Worm (Caenorhabditis elegans) whole organism, mixed stage, embryonic: ENCODE data around the gene tbx-34.

ENCODE experiments used
- bed-3 ChIP-seq: fragments of 200-800 bp; sonication (Bioruptor generic); optimal IDR thresholded peaks from 3 replicates; lab custom pipeline; 2018; ENCODE audit warnings: mild to moderate bottlenecking, missing genetic modification characterization, moderate library complexity, missing compliant biosample characterization
- blmp-1 ChIP-seq: fragments of 150-350 bp; optimal IDR thresholded peaks from 2 replicates; lab custom pipeline; 2014; ENCODE audit warnings: missing biosample characterization, missing genetic modification characterization
- ceh-43 ChIP-seq: fragments of 200-800 bp; sonication (Bioruptor generic); optimal IDR thresholded peaks from 2 replicates; lab custom pipeline; 2018; ENCODE audit warnings: mild to moderate bottlenecking, missing genetic modification characterization, moderate library complexity, missing compliant biosample characterization
- flh-1 ChIP-seq: fragments of 200-800 bp; sonication (Bioruptor generic); optimal IDR thresholded peaks from 2 replicates; lab custom pipeline; 2018; ENCODE audit warnings: mild to moderate bottlenecking, missing genetic modification characterization, moderate library complexity, missing compliant biosample characterization
- lin-13 ChIP-seq: fragments of 150-350 bp; optimal IDR thresholded peaks from 2 replicates; lab custom pipeline; 2014; ENCODE audit warnings: missing biosample characterization, missing genetic modification characterization
- lsy-2 ChIP-seq: fragments of 150-350 bp; optimal IDR thresholded peaks from 2 replicates; lab custom pipeline; 2014; ENCODE audit warnings: missing biosample characterization, missing genetic modification characterization
- mab-5 ChIP-seq: fragments of 150-350 bp; optimal IDR thresholded peaks from 2 replicates; lab custom pipeline; 2014; ENCODE audit warnings: missing biosample characterization, missing genetic modification characterization
- nhr-12 ChIP-seq: fragments of 150-350 bp; optimal IDR thresholded peaks from 2 replicates; lab custom pipeline; 2014; ENCODE audit warnings: missing biosample characterization, missing genetic modification characterization
- nhr-76 ChIP-seq: sonication (generic microtip); optimal IDR thresholded peaks from 2 replicates; lab custom pipeline; 2017; ENCODE audit warnings: missing biosample characterization, missing genetic modification characterization
- sem-2 ChIP-seq: fragments of 200-800 bp; sonication (Bioruptor generic); optimal IDR thresholded peaks from 2 replicates; lab custom pipeline; 2018; ENCODE audit warnings: mild to moderate bottlenecking, missing genetic modification characterization, missing compliant biosample characterization

- TF ChIP-seq lin-13 (tag; lab: Kevin White, UChicago) (no peak), nhr-76 (no peak), blmp-1 (tag; lab: Kevin White, UChicago) (no peak), ceh-43 (no peak), nhr-12 (tag; lab: Kevin White, UChicago) (no peak), mab-5 (no peak), flh-1 (no peak), lsy-2 (tag; lab: Kevin White, UChicago) (no peak), bed-3 (GFP tag; lab: Kevin White, UChicago) (no peak), sem-2 (no peak)
Observed at ce11 chrIII:11241583-11242187, 23.6 kb upstream of the tbx-34 start.
